Worm (Caenorhabditis elegans) whole organism, early embryonic: Measurements from ENCODE around the gene nprl-2.

ENCODE experiments used
- B0310.2 ChIP-seq: sonication (generic microtip); optimal IDR thresholded peaks from 2 replicates; lab custom pipeline; 2016; ENCODE audit warnings: mild to moderate bottlenecking, missing genetic modification characterization, missing compliant biosample characterization
- F13C5.2 ChIP-seq: sonication (generic microtip); optimal IDR thresholded peaks from 2 replicates; lab custom pipeline; 2017; ENCODE audit warnings: mild to moderate bottlenecking, missing genetic modification characterization, inconsistent platforms, missing compliant biosample characterization
- aly-1 ChIP-seq: sonication (generic microtip); optimal IDR thresholded peaks from 2 replicates; lab custom pipeline; 2016; ENCODE audit warnings: missing genetic modification characterization, missing compliant biosample characterization
- ama-1 ChIP-seq: fragments of 150-350 bp; optimal IDR thresholded peaks from 2 replicates; lab custom pipeline; 2014
- ceh-13 ChIP-seq: fragments of 200-800 bp; sonication (Bioruptor generic); optimal IDR thresholded peaks from 2 replicates; lab custom pipeline; 2018; ENCODE audit warnings: mild to moderate bottlenecking, missing genetic modification characterization, missing compliant biosample characterization
- ceh-36 ChIP-seq: sonication (generic microtip); optimal IDR thresholded peaks from 2 replicates; lab custom pipeline; 2016; ENCODE audit warnings: missing genetic modification characterization, inconsistent platforms, missing compliant biosample characterization
- ets-7 ChIP-seq: sonication (generic microtip); optimal IDR thresholded peaks from 2 replicates; lab custom pipeline; 2016; ENCODE audit warnings: missing genotype, missing genetic modification characterization, missing compliant biosample characterization
- flt-1 ChIP-seq: fragments of 200-800 bp; sonication (Bioruptor generic); IDR thresholded peaks from 2 replicates; pipeline ENCODE4 v1.3.6; 2022; ENCODE audit warnings: missing genetic modification characterization, missing compliant biosample characterization
- hmbx-1 ChIP-seq: sonication (generic microtip); optimal IDR thresholded peaks from 2 replicates; lab custom pipeline; 2016; ENCODE audit warnings: mild to moderate bottlenecking, missing genetic modification characterization, missing compliant biosample characterization
- hmg-4 ChIP-seq: fragments of 200-800 bp; sonication (Bioruptor generic); optimal IDR thresholded peaks from 2 replicates; lab custom pipeline; 2018; ENCODE audit warnings: mild to moderate bottlenecking, missing genetic modification characterization, missing compliant biosample characterization
- hnd-1 ChIP-seq: sonication (generic microtip); optimal IDR thresholded peaks from 2 replicates; lab custom pipeline; 2016; ENCODE audit warnings: missing genetic modification characterization, missing compliant biosample characterization
- pes-1 ChIP-seq: fragments of 200-800 bp; sonication (Bioruptor generic); IDR thresholded peaks from 2 replicates; pipeline ENCODE4 v1.3.6; 2022; ENCODE audit warnings: missing genetic modification reagents, missing genetic modification characterization, missing compliant biosample characterization
- scrt-1 ChIP-seq: fragments of 200-800 bp; sonication (Bioruptor generic); IDR thresholded peaks from 2 replicates; pipeline ENCODE4 v1.3.6; 2022; ENCODE audit warnings: missing genetic modification characterization, missing compliant biosample characterization
- sea-1 ChIP-seq: fragments of 200-800 bp; sonication (Bioruptor generic); conservative IDR thresholded peaks from 2 replicates; pipeline ENCODE4 v1.3.6; 2022; ENCODE audit warnings: missing genetic modification characterization, missing compliant biosample characterization
- tbx-11 ChIP-seq: fragments of 200-800 bp; sonication (Bioruptor generic); IDR thresholded peaks from 2 replicates; pipeline ENCODE4 v1.3.6; 2022; ENCODE audit warnings: missing genetic modification characterization, missing compliant biosample characterization
- tbx-37 ChIP-seq: fragments of 200-800 bp; sonication (Bioruptor generic); conservative IDR thresholded peaks from 2 replicates; pipeline ENCODE4 v1.3.6; 2022; ENCODE audit warnings: missing genetic modification reagents, missing genetic modification characterization, missing compliant biosample characterization
- tra-4 ChIP-seq: sonication (generic microtip); optimal IDR thresholded peaks from 2 replicates; lab custom pipeline; 2017; ENCODE audit warnings: missing genetic modification characterization, missing compliant biosample characterization

nprl-2 gene

DNA sequence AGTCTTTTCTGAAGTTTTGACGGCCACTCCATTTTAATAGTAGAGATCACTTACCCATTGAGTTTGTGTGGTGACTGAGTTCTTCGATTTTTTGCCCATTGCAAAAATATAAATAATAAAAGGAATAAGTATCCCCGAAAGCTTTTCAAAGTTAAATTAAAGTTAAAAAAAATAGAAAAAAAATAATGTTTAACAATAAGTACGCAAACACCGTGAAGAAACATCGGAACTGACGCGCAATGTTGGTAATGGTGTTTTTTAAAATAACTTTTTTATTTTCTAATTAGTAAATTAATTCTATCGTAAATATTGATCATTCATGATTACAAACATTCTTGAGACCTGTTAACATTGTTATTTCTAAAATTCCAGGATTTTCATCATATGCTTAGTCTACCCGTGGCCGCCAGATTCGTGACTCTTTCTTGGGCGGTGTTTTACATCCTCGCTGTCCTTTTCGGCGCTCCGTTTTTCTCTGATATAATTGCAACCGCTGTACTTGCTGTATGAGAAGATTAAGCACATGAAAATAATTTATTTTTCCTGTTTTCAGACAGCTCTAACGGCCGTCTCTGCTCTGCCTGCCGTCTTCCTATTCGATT lies at the start of gene nprl-2, which contains the start of the genes F49E8.7 and F49E8.8:
Gene nprl-2 (plus strand): TSS at position 552 of the 602 bp plus-strand sequence.
Gene F49E8.7 (minus strand): TSS at position 101 of the 602 bp plus-strand sequence.
Gene F49E8.8 (plus strand): TSS at position 373 of the 602 bp plus-strand sequence.
- TF ChIP-seq scrt-1 (GFP tag; lab: Robert Waterston, UW) = no peak
- no peak for TF ChIP-seq sea-1
- TF ChIP-seq tbx-37 (GFP tag; lab: Robert Waterston, UW) = no peak
- TF ChIP-seq hmg-4 (GFP tag; lab: Kevin White, UChicago) = no peak
- no peak for TF ChIP-seq aly-1 (tag; lab: Kevin White, UChicago)
- TF ChIP-seq tra-4 = no peak
- TF ChIP-seq ceh-13 (GFP tag; lab: Kevin White, UChicago) = no peak
- no peak for TF ChIP-seq tbx-11 (GFP tag; lab: Robert Waterston, UW)
- TF ChIP-seq flt-1 = no peak
- no peak for TF ChIP-seq hnd-1 (tag; lab: Kevin White, UChicago)
- no peak for TF ChIP-seq hmbx-1 (tag; lab: Kevin White, UChicago)
- TF ChIP-seq ets-7 (tag; lab: Kevin White, UChicago) = no peak
- TF ChIP-seq B0310.2 = no peak
- TF ChIP-seq ama-1 = no peak
- no peak for TF ChIP-seq ceh-36 (tag; lab: Kevin White, UChicago)
- TF ChIP-seq F13C5.2 = no peak

DNA sequence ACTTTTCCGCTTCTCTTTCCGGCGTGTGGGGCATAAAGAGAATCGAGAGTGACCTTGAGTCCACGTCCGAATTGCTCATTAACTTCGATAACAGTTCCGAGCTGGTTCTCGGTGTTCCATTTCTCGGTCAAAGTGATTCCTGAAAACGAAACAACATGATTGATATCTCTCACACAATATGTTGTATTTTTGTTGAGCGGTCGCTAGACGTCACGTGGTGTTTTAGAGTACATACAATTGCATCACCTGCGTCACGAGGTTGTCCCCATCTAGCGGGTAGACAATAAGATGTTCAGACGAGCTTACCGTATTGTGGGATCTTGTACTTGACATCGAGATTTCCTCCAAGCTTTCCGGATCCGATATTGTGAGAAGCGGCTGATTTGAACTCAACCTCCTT lies 49.3 kb upstream of the nprl-2 start:
- TF ChIP-seq tbx-37 (GFP tag; lab: Robert Waterston, UW) = no peak
- TF ChIP-seq hnd-1 (tag; lab: Kevin White, UChicago) = no peak
- TF ChIP-seq flt-1 = no peak
- TF ChIP-seq hmg-4 (GFP tag; lab: Kevin White, UChicago) = no peak
- no peak for TF ChIP-seq aly-1 (tag; lab: Kevin White, UChicago)
- TF ChIP-seq B0310.2 = no peak
- no peak for TF ChIP-seq ceh-13 (GFP tag; lab: Kevin White, UChicago)
- TF ChIP-seq hmbx-1 (tag; lab: Kevin White, UChicago) = no peak
- no peak for TF ChIP-seq pes-1 (GFP tag; lab: Robert Waterston, UW)
- TF ChIP-seq tra-4 = no peak
- TF ChIP-seq tbx-11 (GFP tag; lab: Robert Waterston, UW) = no peak
- no peak for TF ChIP-seq sea-1
- TF ChIP-seq F13C5.2 = no peak
- TF ChIP-seq ets-7 (tag; lab: Kevin White, UChicago) = no peak
- no peak for TF ChIP-seq ama-1
- TF ChIP-seq ceh-36 (tag; lab: Kevin White, UChicago) = no peak
- TF ChIP-seq scrt-1 (GFP tag; lab: Robert Waterston, UW) = no peak

DNA sequence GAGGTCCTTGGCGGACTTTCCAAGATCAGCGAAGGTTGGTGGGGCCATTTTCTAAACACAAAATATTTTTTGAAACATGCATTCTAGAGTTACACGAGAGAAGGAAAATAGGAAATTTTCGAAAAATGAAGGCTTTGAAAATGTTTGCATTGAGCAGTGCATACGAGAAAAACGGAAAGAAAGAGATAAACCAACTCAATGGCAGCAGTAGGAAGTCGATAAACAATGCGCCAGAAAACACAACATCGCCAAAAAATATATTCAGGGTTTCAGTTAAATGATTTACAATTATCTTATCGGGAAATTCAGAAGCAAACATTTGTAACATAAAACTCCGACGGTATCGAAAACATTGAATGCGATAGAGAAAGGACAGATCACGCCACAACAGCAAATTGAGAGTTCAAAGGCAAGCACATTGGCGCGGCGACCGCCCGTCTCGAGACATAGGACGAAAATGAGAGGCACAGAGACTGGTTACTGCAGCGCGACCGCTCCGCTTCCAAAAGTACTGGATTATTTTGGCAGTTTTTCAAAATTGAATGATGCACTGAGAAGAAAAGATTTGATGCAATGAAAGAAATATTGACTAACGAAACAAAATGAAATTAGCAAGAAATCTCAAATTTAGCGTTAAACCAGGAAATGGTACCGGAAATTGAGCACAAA lies 48.6 kb upstream of the nprl-2 start, which contains the start of the genes vdac-1 and R05G6.5:
Gene vdac-1 (minus strand): TSS at position 51 of the 669 bp plus-strand sequence.
Gene R05G6.5 (plus strand): TSS at position 527 of the 669 bp plus-strand sequence.
- TF ChIP-seq flt-1 = no peak
- TF ChIP-seq sea-1 = no peak
- no peak for TF ChIP-seq tbx-11 (GFP tag; lab: Robert Waterston, UW)
- no peak for TF ChIP-seq pes-1 (GFP tag; lab: Robert Waterston, UW)
- no peak for TF ChIP-seq tbx-37 (GFP tag; lab: Robert Waterston, UW)
- no peak for TF ChIP-seq hmbx-1 (tag; lab: Kevin White, UChicago)
- TF ChIP-seq scrt-1 (GFP tag; lab: Robert Waterston, UW) = no peak
- no peak for TF ChIP-seq ceh-13 (GFP tag; lab: Kevin White, UChicago)

DNA sequence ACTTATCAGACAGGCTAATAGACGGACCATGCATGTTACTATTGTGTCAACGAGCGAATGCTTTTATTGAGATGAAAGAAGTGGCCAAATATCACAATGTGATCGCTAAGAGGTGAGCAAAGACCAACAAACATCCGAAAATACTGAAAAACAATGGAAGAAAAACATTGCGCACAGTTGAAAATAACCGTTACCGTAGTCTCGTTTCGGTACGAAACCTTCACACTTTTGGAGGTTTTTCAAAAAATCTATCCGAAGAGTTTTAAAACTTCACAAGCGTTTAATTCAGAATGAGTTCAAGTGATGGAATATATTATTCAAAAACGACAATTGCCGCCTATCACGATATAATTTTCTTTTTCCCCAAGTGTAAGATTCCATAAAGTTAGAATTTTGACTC lies 47.8 kb upstream of the nprl-2 start:
- no peak for TF ChIP-seq scrt-1 (GFP tag; lab: Robert Waterston, UW)
- TF ChIP-seq ceh-36 (tag; lab: Kevin White, UChicago) = no peak
- TF ChIP-seq flt-1 = no peak
- TF ChIP-seq sea-1 = no peak
- TF ChIP-seq ets-7 (tag; lab: Kevin White, UChicago) = no peak
- no peak for TF ChIP-seq hnd-1 (tag; lab: Kevin White, UChicago)
- TF ChIP-seq ama-1 = no peak
- no peak for TF ChIP-seq tbx-11 (GFP tag; lab: Robert Waterston, UW)
- TF ChIP-seq ceh-13 (GFP tag; lab: Kevin White, UChicago) = no peak
- no peak for TF ChIP-seq hmg-4 (GFP tag; lab: Kevin White, UChicago)

DNA sequence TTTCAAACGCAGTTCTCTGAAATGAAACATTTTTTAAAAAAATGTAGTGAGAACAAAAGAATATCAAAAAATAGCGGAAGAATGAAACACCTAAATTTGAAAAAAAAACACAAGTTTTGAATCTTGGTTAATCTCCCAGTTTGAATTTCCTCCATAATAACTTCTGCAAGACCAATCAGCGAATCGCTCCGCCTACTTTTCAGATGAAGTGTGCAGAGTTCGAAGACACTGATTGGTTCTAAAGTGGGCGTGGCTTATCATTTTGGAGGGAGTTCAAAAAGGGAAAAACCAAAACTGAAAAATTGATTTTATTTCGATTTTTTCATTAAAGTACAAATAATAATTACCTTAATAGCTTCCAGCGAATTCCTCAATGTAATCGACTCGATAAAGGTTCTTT lies 45.8 kb upstream of the nprl-2 start:
- TF ChIP-seq pes-1 (GFP tag; lab: Robert Waterston, UW) (no peak), sea-1 (no peak), B0310.2 (no peak), ets-7 (tag; lab: Kevin White, UChicago) (no peak), tra-4 (no peak), ceh-36 (tag; lab: Kevin White, UChicago) (no peak), tbx-37 (GFP tag; lab: Robert Waterston, UW) (no peak), aly-1 (tag; lab: Kevin White, UChicago) (no peak), flt-1 (no peak)

DNA sequence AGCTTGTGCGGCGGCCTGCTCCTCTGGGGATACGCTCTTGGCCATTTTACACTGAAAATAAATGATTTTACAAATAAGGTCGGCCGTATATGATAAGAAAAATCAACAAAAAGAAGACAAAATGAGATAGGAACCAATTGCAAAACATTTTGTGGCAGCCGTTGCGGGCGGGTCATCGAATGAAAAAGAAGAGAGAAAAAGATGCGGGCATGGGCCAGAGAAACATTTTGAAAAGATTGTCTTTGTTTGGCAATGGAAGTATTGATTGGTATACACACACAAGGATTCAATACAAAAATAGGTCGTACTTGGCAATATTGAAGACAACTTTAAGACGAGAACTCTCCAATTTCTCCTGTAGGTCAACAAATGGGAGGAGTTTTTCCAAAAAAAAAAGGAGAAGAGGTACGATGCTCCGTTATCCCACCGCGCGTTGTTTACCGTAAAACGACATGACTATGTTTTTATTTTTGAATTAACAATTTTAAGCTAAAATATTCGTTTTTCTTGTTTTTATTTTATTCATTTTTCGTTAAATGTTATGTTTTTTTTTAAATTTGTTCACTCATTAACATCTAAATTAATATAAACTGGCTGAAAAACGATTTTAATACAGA lies 43.9 kb upstream of the nprl-2 start, which contains the start of the genes plc-4 and R05G6.4:
Gene plc-4 (minus strand): TSS at position 51 of the 617 bp plus-strand sequence.
Gene R05G6.4 (plus strand): TSS at position 617 of the 617 bp plus-strand sequence.
- no peak for TF ChIP-seq flt-1
- TF ChIP-seq F13C5.2 = no peak
- no peak for TF ChIP-seq hnd-1 (tag; lab: Kevin White, UChicago)
- TF ChIP-seq pes-1 (GFP tag; lab: Robert Waterston, UW) = no peak
- TF ChIP-seq ama-1 = no peak

DNA sequence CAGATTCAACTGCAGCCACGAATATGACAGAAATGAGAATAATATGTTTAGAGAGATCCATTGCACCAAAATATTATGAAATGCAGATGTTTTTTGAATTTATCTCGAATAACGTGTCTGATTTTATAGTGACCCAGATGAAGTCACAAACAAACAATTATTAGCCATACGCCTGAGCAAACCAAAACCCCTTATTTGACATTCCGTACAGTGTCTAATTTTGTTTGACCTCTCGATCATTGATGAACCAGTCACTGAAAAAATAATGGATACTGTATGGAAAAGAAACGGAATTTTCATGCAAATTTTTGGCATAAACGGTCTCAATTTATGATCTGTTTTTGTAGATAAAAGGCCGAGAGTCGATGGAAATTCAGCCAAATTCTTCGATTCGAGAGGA lies 40.4 kb upstream of the nprl-2 start, which contains the start of the genes R05G6.9 and R05G6.3:
Gene R05G6.9 (minus strand): TSS at position 101 of the 400 bp plus-strand sequence.
Gene R05G6.3 (plus strand): TSS at position 386 of the 400 bp plus-strand sequence.
- TF ChIP-seq B0310.2 (no peak), sea-1 (no peak), ceh-13 (GFP tag; lab: Kevin White, UChicago) (no peak)
